Worm (Caenorhabditis elegans) whole organism, dauer: ENCODE data around the gene B0280.9.

ENCODE experiments used
- unc-62 ChIP-seq: sonication (generic microtip); optimal IDR thresholded peaks from 2 replicates; lab custom pipeline; 2017; ENCODE audit warnings: missing biosample characterization, missing genetic modification reagents, missing genetic modification characterization

B0280.9 gene

ce11 chrIII:7122860-7123259 is at the start of gene B0280.9, which contains the start of gene rpia-1:
B0280.9 (minus strand) TSS chrIII:7122895.
rpia-1 (plus strand) TSS chrIII:7123128.
- TF ChIP-seq unc-62 (GFP tag; lab: Kevin White, UChicago), result no peak

ce11 chrIII:7170090-7170489 is 47.4 kb upstream of the B0280.9 start:
- TF ChIP-seq unc-62 (GFP tag; lab: Kevin White, UChicago), result no peak

ce11 chrIII:7167568-7167937 is 44.9 kb upstream of the B0280.9 start, which contains the start of gene acs-4:
acs-4 (plus strand) TSS chrIII:7167838.
- no peak for TF ChIP-seq unc-62 (GFP tag; lab: Kevin White, UChicago)

ce11 chrIII:7166664-7167567 is 44.2 kb upstream of the B0280.9 start:
- TF ChIP-seq unc-62 (GFP tag; lab: Kevin White, UChicago), result no peak

- TF ChIP-seq unc-62 (GFP tag; lab: Kevin White, UChicago), result no peak
Measured at ce11 chrIII:7165816-7166229, 43.1 kb upstream of the B0280.9 start.

- no peak for TF ChIP-seq unc-62 (GFP tag; lab: Kevin White, UChicago)
Measured at ce11 chrIII:7165276-7165675, 42.6 kb upstream of the B0280.9 start.

- no peak for TF ChIP-seq unc-62 (GFP tag; lab: Kevin White, UChicago)
Measured at ce11 chrIII:7162065-7162762, 39.5 kb upstream of the B0280.9 start, which contains the start of the genes syf-2 and K04G7.1. syf-2 (minus strand) TSS chrIII:7162115. K04G7.1 (plus strand) TSS chrIII:7162712.

ce11 chrIII:7161055-7161454 is 38.4 kb upstream of the B0280.9 start, which contains the start of gene rnp-7:
rnp-7 (minus strand) TSS chrIII:7161155.
- TF ChIP-seq unc-62 (GFP tag; lab: Kevin White, UChicago), result no peak

- TF ChIP-seq unc-62 (GFP tag; lab: Kevin White, UChicago), result no peak
Measured at ce11 chrIII:7159246-7159645, 36.6 kb upstream of the B0280.9 start.

- no peak for TF ChIP-seq unc-62 (GFP tag; lab: Kevin White, UChicago)
Measured at ce11 chrIII:7158709-7159108, 36.0 kb upstream of the B0280.9 start, which contains the start of gene nuo-4. nuo-4 (minus strand) TSS chrIII:7158809.

ce11 chrIII:7155631-7156030 is 32.9 kb upstream of the B0280.9 start:
- no peak for TF ChIP-seq unc-62 (GFP tag; lab: Kevin White, UChicago)

ce11 chrIII:7154526-7154925 is 31.8 kb upstream of the B0280.9 start:
- TF ChIP-seq unc-62 (GFP tag; lab: Kevin White, UChicago), result no peak

ce11 chrIII:7153747-7154238 is 31.1 kb upstream of the B0280.9 start, which contains the start of gene ogt-1:
ogt-1 (minus strand) TSS chrIII:7153797.
- no peak for TF ChIP-seq unc-62 (GFP tag; lab: Kevin White, UChicago)

ce11 chrIII:7152569-7152968 is 29.9 kb upstream of the B0280.9 start:
- TF ChIP-seq unc-62 (GFP tag; lab: Kevin White, UChicago), result no peak

ce11 chrIII:7150162-7150561 is 27.5 kb upstream of the B0280.9 start:
- TF ChIP-seq unc-62 (GFP tag; lab: Kevin White, UChicago), result no peak

ce11 chrIII:7148191-7148590 is 25.5 kb upstream of the B0280.9 start:
- TF ChIP-seq unc-62 (GFP tag; lab: Kevin White, UChicago), result no peak
